Fruit fly (Drosophila melanogaster): ENCODE measurements around the gene CG4325.

DNA sequence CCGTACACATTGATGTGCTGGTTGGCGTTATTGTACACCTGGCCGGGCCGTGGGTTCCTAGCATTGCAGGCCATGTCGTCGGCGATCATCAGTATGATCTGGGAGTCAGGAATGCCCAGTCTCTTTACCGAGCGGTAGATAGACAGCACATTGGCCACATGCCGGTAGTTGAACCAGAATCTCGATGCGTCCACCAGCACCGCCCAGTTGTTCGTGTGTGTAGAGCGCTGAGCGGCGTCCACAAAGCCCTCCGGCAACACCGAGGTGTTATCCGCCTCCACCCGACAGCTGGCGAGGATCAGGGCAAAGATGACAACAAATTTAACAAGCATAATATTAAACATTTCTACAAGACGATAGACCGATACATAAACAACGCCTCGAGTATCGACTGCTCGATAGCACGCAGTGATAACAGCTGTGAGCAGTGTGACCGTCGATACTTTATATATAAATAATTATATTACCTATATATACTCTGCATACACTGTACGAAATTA, 34.6 kb downstream of the CG4325 start, which contains the start of gene PIG-K:
- no peak for TF ChIP-seq twi (tag; optimal IDR thresholded peaks at IDR 0.05)
- TF ChIP-seq luna (GFP tag; optimal IDR thresholded peaks at IDR 0.05): no peak
- no peak for TF ChIP-seq hkb (optimal IDR thresholded peaks at IDR 0.05)
- no peak for TF ChIP-seq hkb (GFP tag; IDR thresholded peaks at IDR 0.05)
- no peak for TF ChIP-seq fd96Cb (tag; optimal IDR thresholded peaks at IDR 0.05)
- 0 out of 3 replicates have a peak, but pooled peaks have one; percentile 20 for TF ChIP-seq Doc3 (GFP tag; IDR thresholded peaks at IDR 0.05; ENCODE audit: partially characterized antibody)
- no peak for TF ChIP-seq cwo (GFP tag; optimal IDR thresholded peaks at IDR 0.05)
- no peak for TF ChIP-seq Bdp1 (GFP tag; optimal IDR thresholded peaks at IDR 0.05)
- TF ChIP-seq phol (tag; optimal IDR thresholded peaks at IDR 0.05): no peak
